ENCODE assay signal across 5 worm cellular contexts in the genomic region with DNA sequence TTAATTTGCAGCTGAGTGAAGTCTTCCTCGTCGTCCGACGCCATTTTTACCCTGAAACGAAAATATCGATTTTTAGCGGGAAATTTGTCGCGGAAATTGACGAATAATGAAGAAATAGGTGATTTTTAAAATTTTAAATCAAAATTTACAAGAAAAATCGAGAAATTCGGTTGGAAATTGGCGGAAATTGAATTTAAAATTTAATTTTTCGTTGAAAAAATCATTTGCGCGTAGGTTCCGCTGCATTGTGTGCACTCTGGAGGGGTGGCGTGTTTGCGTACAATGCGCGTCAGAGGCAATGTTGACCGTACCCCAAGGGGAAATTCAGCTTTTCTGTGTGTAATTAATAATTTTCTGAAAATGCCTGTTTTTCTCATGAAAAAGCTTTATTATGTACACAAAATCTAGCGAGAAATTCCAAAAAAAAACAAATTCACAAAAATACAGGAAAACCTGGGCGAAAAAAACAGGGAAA.
TF ChIP-seq lines count a peak whose summit lies in the region.

A gene (minus strand): TSS at position 51 of the 475 bp plus-strand sequence.

TF ChIP-seq in whole organism, L1 larva, 84 proteins besides CTCF, POLR2A, EP300 and RAD21 (continued from another document and continues in another):
- TF ChIP-seq C16A3.4 (tag; optimal IDR thresholded peaks at IDR 0.05; lab: Kevin White, UChicago) (peak; percentile 36), isw-1 (GFP tag; IDR thresholded peaks at IDR 0.05; lab: Robert Waterston, UW) (peak; percentile 42; the same call in 1 of the 2 replicates), hlh-4 (tag; optimal IDR thresholded peaks at IDR 0.05; lab: Kevin White, UChicago) (no peak), ztf-4 (tag; optimal IDR thresholded peaks at IDR 0.05; lab: Kevin White, UChicago) (peak; percentile 43), fkh-8 (tag; optimal IDR thresholded peaks at IDR 0.05; lab: Kevin White, UChicago) (peak; percentile 55), mdl-1 (tag; optimal IDR thresholded peaks at IDR 0.05; lab: Kevin White, UChicago) (peak in 1 of 2 experiments; percentile 43), tbx-2 (tag; optimal IDR thresholded peaks at IDR 0.05; lab: Kevin White, UChicago) (peak; percentile 45), tlp-1 (tag; optimal IDR thresholded peaks at IDR 0.05; lab: Kevin White, UChicago) (no peak), pqm-1 (tag; optimal IDR thresholded peaks at IDR 0.05; lab: Kevin White, UChicago) (no peak), nhr-90 (tag; optimal IDR thresholded peaks at IDR 0.05; lab: Kevin White, UChicago; ENCODE audit: poor library complexity) (peak; percentile 29), dpl-1 (GFP tag; optimal IDR thresholded peaks at IDR 0.05; lab: Kevin White, UChicago) (peak; percentile 31 to 65 (median 37)), snpc-4 (tag; optimal IDR thresholded peaks at IDR 0.05; lab: Kevin White, UChicago) (no peak), lir-3 (tag; optimal IDR thresholded peaks at IDR 0.05; lab: Kevin White, UChicago; ENCODE audit: poor library complexity) (no peak), lin-14 (GFP tag; optimal IDR thresholded peaks at IDR 0.05; lab: Kevin White, UChicago) (no peak), nhr-28 (tag; optimal IDR thresholded peaks at IDR 0.05; lab: Kevin White, UChicago) (no peak), unc-86 (tag; optimal IDR thresholded peaks at IDR 0.05; lab: Kevin White, UChicago) (no peak), ztf-11 (tag; optimal IDR thresholded peaks at IDR 0.05; lab: Kevin White, UChicago) (no peak), ceh-63 (GFP tag; optimal IDR thresholded peaks at IDR 0.05; lab: Kevin White, UChicago) (no peak), unc-62 (GFP tag; optimal IDR thresholded peaks at IDR 0.05; lab: Kevin White, UChicago) (no peak), irx-1 (tag; optimal IDR thresholded peaks at IDR 0.05; lab: Kevin White, UChicago) (peak; percentile 0), skn-1 (tag; optimal IDR thresholded peaks at IDR 0.05; lab: Kevin White, UChicago) (peak; percentile 57), egl-13 (tag; optimal IDR thresholded peaks at IDR 0.05; lab: Kevin White, UChicago) (no peak), nhr-47 (tag; optimal IDR thresholded peaks at IDR 0.05; lab: Kevin White, UChicago) (peak; percentile 56), F16B12.6 (tag; optimal IDR thresholded peaks at IDR 0.05; lab: Kevin White, UChicago) (peak; percentile 92), zip-4 (GFP tag; optimal IDR thresholded peaks at IDR 0.05; lab: Kevin White, UChicago) (no peak)

TF ChIP-seq in whole organism, L2 larva, 48 proteins besides CTCF, POLR2A, EP300 and RAD21 (continued from another document):
- TF ChIP-seq nhr-11 (tag; optimal IDR thresholded peaks at IDR 0.05; lab: Kevin White, UChicago), result no peak
- TF ChIP-seq mab-5 (tag; optimal IDR thresholded peaks at IDR 0.05; lab: Kevin White, UChicago), result no peak
- peak; percentile 82 to 97 for TF ChIP-seq lsy-2 (tag; optimal IDR thresholded peaks at IDR 0.05; lab: Kevin White, UChicago)
- TF ChIP-seq nhr-129 (tag; optimal IDR thresholded peaks at IDR 0.05; lab: Kevin White, UChicago), result peak; percentile 49
- TF ChIP-seq mbf-1 (tag; optimal IDR thresholded peaks at IDR 0.05; lab: Kevin White, UChicago), result no peak
- peak; percentile 68 for TF ChIP-seq unc-55 (GFP tag; optimal IDR thresholded peaks at IDR 0.05; lab: Kevin White, UChicago)

TF ChIP-seq in whole organism, L3 larva, 47 proteins besides CTCF, POLR2A, EP300 and RAD21 (continued from another document):
- TF ChIP-seq fkh-2 (tag; optimal IDR thresholded peaks at IDR 0.05; lab: Kevin White, UChicago) (no peak), pqm-1 (tag; optimal IDR thresholded peaks at IDR 0.05; lab: Kevin White, UChicago) (peak; percentile 25), hmg-11 (tag; optimal IDR thresholded peaks at IDR 0.05; lab: Kevin White, UChicago) (peak; percentile 72), lin-15B (tag; optimal IDR thresholded peaks at IDR 0.05; lab: Kevin White, UChicago) (peak; percentile 60), ceh-16 (tag; optimal IDR thresholded peaks at IDR 0.05; lab: Kevin White, UChicago) (no peak)

TF ChIP-seq in whole organism, L4 larva, 104 proteins besides CTCF, POLR2A, EP300 and RAD21 (continued from another document and continues in another):
- TF ChIP-seq nhr-10 (tag; optimal IDR thresholded peaks at IDR 0.05; lab: Kevin White, UChicago) (no peak), daf-19 (GFP tag; conservative IDR thresholded peaks at IDR 0.05; lab: Robert Waterston, UW) (no peak), lin-29 (GFP tag; IDR thresholded peaks at IDR 0.05; lab: Robert Waterston, UW) (no peak), attf-4 (tag; optimal IDR thresholded peaks at IDR 0.05; lab: Kevin White, UChicago) (no peak), aha-1 (tag; lab: Kevin White, UChicago) (no peak), hlh-11 (tag; optimal IDR thresholded peaks at IDR 0.05; lab: Kevin White, UChicago) (peak; percentile 25), jun-1 (tag; optimal IDR thresholded peaks at IDR 0.05; lab: Kevin White, UChicago) (no peak), hif-1 (tag; optimal IDR thresholded peaks at IDR 0.05; lab: Kevin White, UChicago) (peak in 1 of 2 experiments; percentile 55), lin-15B (tag; optimal IDR thresholded peaks at IDR 0.05; lab: Kevin White, UChicago) (no peak), dmd-8 (GFP tag; IDR thresholded peaks at IDR 0.05; lab: Robert Waterston, UW) (no peak), nhr-76 (tag; optimal IDR thresholded peaks at IDR 0.05; lab: Kevin White, UChicago) (no peak), nhr-237 (tag; optimal IDR thresholded peaks at IDR 0.05; lab: Kevin White, UChicago) (no peak), fkh-10 (GFP tag; optimal IDR thresholded peaks at IDR 0.05; lab: Kevin White, UChicago) (no peak), nhr-42 (GFP tag; IDR thresholded peaks at IDR 0.05; lab: Robert Waterston, UW) (no peak), ces-1 (GFP tag; optimal IDR thresholded peaks at IDR 0.05; lab: Kevin White, UChicago) (no peak), Y48G9A.11 (GFP tag; IDR thresholded peaks at IDR 0.05; lab: Robert Waterston, UW) (no peak), zfp-2 (tag; optimal IDR thresholded peaks at IDR 0.05; lab: Kevin White, UChicago) (no peak), nhr-77 (tag; optimal IDR thresholded peaks at IDR 0.05; lab: Kevin White, UChicago) (no peak), ZK546.5 (tag; optimal IDR thresholded peaks at IDR 0.05; lab: Kevin White, UChicago) (no peak), nhr-41 (GFP tag; IDR thresholded peaks at IDR 0.05; lab: Robert Waterston, UW) (no peak), tag-97 (GFP tag; IDR thresholded peaks at IDR 0.05; lab: Robert Waterston, UW) (no peak), ceh-28 (tag; optimal IDR thresholded peaks at IDR 0.05; lab: Kevin White, UChicago) (no peak), zag-1 (tag; optimal IDR thresholded peaks at IDR 0.05; lab: Kevin White, UChicago) (no peak), lim-7 (GFP tag; IDR thresholded peaks at IDR 0.05; lab: Robert Waterston, UW) (no peak), F44E2.7 (GFP tag; IDR thresholded peaks at IDR 0.05; lab: Robert Waterston, UW) (no peak), saeg-2 (GFP tag; IDR thresholded peaks at IDR 0.05; lab: Robert Waterston, UW) (no peak), rbr-2 (tag; optimal IDR thresholded peaks at IDR 0.05; lab: Kevin White, UChicago) (peak; percentile 39), fos-1 (tag; optimal IDR thresholded peaks at IDR 0.05; lab: Kevin White, UChicago) (no peak), mes-2 (tag; optimal IDR thresholded peaks at IDR 0.05; lab: Kevin White, UChicago; ENCODE audit: poor library complexity, severe bottlenecking) (peak; percentile 86), daf-8 (GFP tag; IDR thresholded peaks at IDR 0.05; lab: Robert Waterston, UW) (no peak), ctbp-1 (GFP tag; IDR thresholded peaks at IDR 0.05; lab: Robert Waterston, UW) (no peak), lsy-2 (tag; optimal IDR thresholded peaks at IDR 0.05; lab: Kevin White, UChicago) (peak; percentile 55 to 97), aly-2 (tag; optimal IDR thresholded peaks at IDR 0.05; lab: Kevin White, UChicago) (no peak), nhr-11 (tag; optimal IDR thresholded peaks at IDR 0.05; lab: Kevin White, UChicago) (no peak), zfp-3 (GFP tag; conservative IDR thresholded peaks at IDR 0.05; lab: Robert Waterston, UW) (no peak), lin-38 (GFP tag; IDR thresholded peaks at IDR 0.05; lab: Robert Waterston, UW) (peak; percentile 55), mdl-1 (tag; optimal IDR thresholded peaks at IDR 0.05; lab: Kevin White, UChicago) (no peak), sdz-12 (GFP tag; optimal IDR thresholded peaks at IDR 0.05; lab: Kevin White, UChicago) (no peak), T20F7.1 (GFP tag; optimal IDR thresholded peaks at IDR 0.05; lab: Kevin White, UChicago) (no peak), F26F4.8 (GFP tag; conservative IDR thresholded peaks at IDR 0.05; lab: Robert Waterston, UW) (no peak), D1046.2 (GFP tag; IDR thresholded peaks at IDR 0.05; lab: Robert Waterston, UW) (no peak), cey-2 (tag; optimal IDR thresholded peaks at IDR 0.05; lab: Kevin White, UChicago; ENCODE audit: borderline replicate concordance, insufficient read depth) (no peak), dmd-9 (GFP tag; IDR thresholded peaks at IDR 0.05; lab: Robert Waterston, UW) (no peak), zip-11 (GFP tag; IDR thresholded peaks at IDR 0.05; lab: Robert Waterston, UW) (no peak), unc-62 (GFP tag; optimal IDR thresholded peaks at IDR 0.05 in 1 of 2; lab: Kevin White, UChicago) (peak in 1 of 2 experiments; percentile 81), unc-62 (tag; optimal IDR thresholded peaks at IDR 0.05; lab: Kevin White, UChicago) (no peak), mxl-2 (GFP tag; conservative IDR thresholded peaks at IDR 0.05; lab: Robert Waterston, UW) (no peak), snpc-4 (tag; optimal IDR thresholded peaks at IDR 0.05; lab: Kevin White, UChicago) (no peak), daf-16 (GFP tag; optimal IDR thresholded peaks at IDR 0.05; lab: Kevin White, UChicago) (no peak), daf-16 (tag; optimal IDR thresholded peaks at IDR 0.05; lab: Kevin White, UChicago) (no peak)

TF ChIP-seq in whole organism, young adult, 124 proteins besides CTCF, POLR2A, EP300 and RAD21 (continued from another document):
- TF ChIP-seq lir-1 (GFP tag; conservative IDR thresholded peaks at IDR 0.05; lab: Robert Waterston, UW) (0 out of 2 replicates have a peak, but pooled peaks have one; percentile 34), dox-1 (GFP tag; IDR thresholded peaks at IDR 0.05; lab: Robert Waterston, UW) (peak; percentile 61), lin-35 (GFP tag; optimal IDR thresholded peaks at IDR 0.05; lab: Kevin White, UChicago) (peak in 1 of 3 experiments; percentile 17), nhr-179 (tag; optimal IDR thresholded peaks at IDR 0.05; lab: Kevin White, UChicago) (no peak), ztf-25 (GFP tag; IDR thresholded peaks at IDR 0.05; lab: Robert Waterston, UW) (peak; percentile 63; the same call in 1 of the 2 replicates), C17E4.6 (GFP tag; IDR thresholded peaks at IDR 0.05; lab: Robert Waterston, UW) (no peak), madf-6 (GFP tag; IDR thresholded peaks at IDR 0.05; lab: Robert Waterston, UW) (no peak), F33H1.4 (GFP tag; IDR thresholded peaks at IDR 0.05; lab: Robert Waterston, UW) (peak; percentile 32; the same call in 1 of the 2 replicates), lsy-27 (tag; optimal IDR thresholded peaks at IDR 0.05; lab: Kevin White, UChicago; ENCODE audit: borderline replicate concordance, insufficient read depth) (no peak), egrh-3 (GFP tag; IDR thresholded peaks at IDR 0.05; lab: Robert Waterston, UW) (0 out of 2 replicates have a peak, but pooled peaks have one; percentile 9), ceh-79 (tag; optimal IDR thresholded peaks at IDR 0.05; lab: Kevin White, UChicago) (no peak), tbp1 (GFP tag; optimal IDR thresholded peaks at IDR 0.05; lab: Kevin White, UChicago) (peak; percentile 10), xnd-1 (tag; optimal IDR thresholded peaks at IDR 0.05; lab: Kevin White, UChicago) (no peak), ceh-91 (GFP tag; IDR thresholded peaks at IDR 0.05; lab: Robert Waterston, UW) (no peak), aptf-3 (GFP tag; IDR thresholded peaks at IDR 0.05; lab: Robert Waterston, UW) (no peak), chd-7 (tag; optimal IDR thresholded peaks at IDR 0.05; lab: Kevin White, UChicago) (no peak), snpc-4 (GFP tag; optimal IDR thresholded peaks at IDR 0.05; lab: Kevin White, UChicago) (no peak), snpc-4 (tag; optimal IDR thresholded peaks at IDR 0.05; lab: Kevin White, UChicago) (peak in 1 of 4 experiments; percentile 18), B0336.3 (GFP tag; IDR thresholded peaks at IDR 0.05; lab: Robert Waterston, UW) (no peak), lsl-1 (GFP tag; optimal IDR thresholded peaks at IDR 0.05; lab: Kevin White, UChicago) (peak; percentile 72), hmg-1.2 (GFP tag; IDR thresholded peaks at IDR 0.05; lab: Robert Waterston, UW) (peak; percentile 49; the same call in 1 of the 2 replicates), ztf-3 (GFP tag; optimal IDR thresholded peaks at IDR 0.05; lab: Kevin White, UChicago) (no peak), rec-8 (tag; optimal IDR thresholded peaks at IDR 0.05; lab: Kevin White, UChicago) (no peak), ztf-28 (GFP tag; IDR thresholded peaks at IDR 0.05; lab: Robert Waterston, UW) (peak; percentile 72; the same call in 1 of the 2 replicates), ztf-18 (tag; optimal IDR thresholded peaks at IDR 0.05; lab: Kevin White, UChicago) (peak; percentile 26), Y67H2A.10 (GFP tag; conservative IDR thresholded peaks at IDR 0.05; lab: Robert Waterston, UW) (no peak), mel-28 (tag; optimal IDR thresholded peaks at IDR 0.05; lab: Kevin White, UChicago; ENCODE audit: borderline replicate concordance) (no peak), sea-2 (GFP tag; IDR thresholded peaks at IDR 0.05; lab: Robert Waterston, UW) (0 out of 2 replicates have a peak, but pooled peaks have one; percentile 13)
